Fruit fly (Drosophila melanogaster) whole organism, embryonic: ENCODE measurements around the gene Hpr1.

ENCODE experiments used
- B-H1 ChIP-seq: fragments of 200-800 bp; sonication (Bioruptor generic); IDR thresholded peaks from 3 replicates; pipeline ENCODE4 v1.3.6; 2022; ENCODE audit warnings: missing biosample characterization, missing genetic modification characterization
- Blimp-1 ChIP-seq: fragments of 200-800 bp; sonication (Bioruptor generic); optimal IDR thresholded peaks from 3 replicates; lab custom pipeline; 2018; ENCODE audit warnings: missing biosample characterization, missing genetic modification characterization, mild to moderate bottlenecking, moderate library complexity, missing genetic modification reagents
- BtbVII ChIP-seq: fragments of 200-800 bp; sonication (Bioruptor generic); optimal IDR thresholded peaks from 3 replicates; lab custom pipeline; 2017; ENCODE audit warnings: missing biosample characterization, mild to moderate bottlenecking, missing genetic modification characterization
- CG10366 ChIP-seq: fragments of 200-800 bp; sonication (Bioruptor generic); IDR thresholded peaks from 2 replicates; pipeline ENCODE4 v1.3.6; 2022; ENCODE audit warnings: missing biosample characterization, missing genetic modification characterization
- CG11696 ChIP-seq: fragments of 200-800 bp; sonication (Bioruptor generic); IDR thresholded peaks from 2 replicates; pipeline ENCODE4 v1.3.6; 2022; ENCODE audit warnings: missing biosample characterization, missing genetic modification characterization
- CG12219 ChIP-seq: fragments of 200-800 bp; sonication (Bioruptor generic); optimal IDR thresholded peaks from 3 replicates; lab custom pipeline; 2018; ENCODE audit warnings: missing biosample characterization, mild to moderate bottlenecking, missing genetic modification characterization
- CG12769 ChIP-seq: fragments of 200-800 bp; sonication (Bioruptor generic); optimal IDR thresholded peaks from 2 replicates; lab custom pipeline; 2019; ENCODE audit warnings: missing biosample characterization, mild to moderate bottlenecking, missing genetic modification characterization, moderate library complexity
- CG14860 ChIP-seq: fragments of 200-800 bp; sonication (Bioruptor generic); IDR thresholded peaks from 3 replicates; pipeline ENCODE4 v1.3.6; 2022; ENCODE audit warnings: missing biosample characterization, missing genetic modification characterization; ENCODE audit not compliant: partially characterized antibody
- CG16863 ChIP-seq: fragments of 200-800 bp; sonication (Bioruptor generic); optimal IDR thresholded peaks from 3 replicates; lab custom pipeline; 2016; ENCODE audit warnings: missing biosample characterization, missing genetic modification characterization
- CG18011 ChIP-seq: fragments of 200-800 bp; sonication (Bioruptor generic); optimal IDR thresholded peaks from 2 replicates; lab custom pipeline; 2017; ENCODE audit warnings: missing biosample characterization, missing genetic modification characterization, mild to moderate bottlenecking, moderate library complexity, missing genotype
- CG2712 ChIP-seq: fragments of 200-800 bp; optimal IDR thresholded peaks from 3 replicates; lab custom pipeline; 2019; ENCODE audit warnings: missing biosample characterization, mild to moderate bottlenecking, missing genetic modification characterization, moderate library complexity
- CG4617 ChIP-seq: fragments of 200-800 bp; sonication (Bioruptor generic); optimal IDR thresholded peaks from 3 replicates; lab custom pipeline; 2016; ENCODE audit warnings: missing biosample characterization, missing genetic modification characterization, borderline replicate concordance
- CG6654 ChIP-seq: fragments of 200-800 bp; sonication (Bioruptor generic); optimal IDR thresholded peaks from 2 replicates; lab custom pipeline; 2017; ENCODE audit warnings: missing biosample characterization, mild to moderate bottlenecking, missing genetic modification characterization
- CG7928 ChIP-seq: fragments of 200-800 bp; sonication (Bioruptor generic); optimal IDR thresholded peaks from 2 replicates; lab custom pipeline; 2017; ENCODE audit warnings: missing biosample characterization, mild to moderate bottlenecking, missing genetic modification characterization
- CG7963 ChIP-seq: fragments of 200-800 bp; sonication (Bioruptor generic); IDR thresholded peaks from 3 replicates; pipeline ENCODE4 v1.3.6; 2022; ENCODE audit warnings: missing biosample characterization, missing genetic modification characterization; ENCODE audit not compliant: partially characterized antibody
- CG8924 ChIP-seq: fragments of 200-800 bp; optimal IDR thresholded peaks from 3 replicates; lab custom pipeline; 2019; ENCODE audit warnings: missing biosample characterization, mild to moderate bottlenecking, missing genetic modification characterization, moderate library complexity
- CG9215 ChIP-seq: fragments of 200-800 bp; sonication (Bioruptor generic); IDR thresholded peaks from 2 replicates; pipeline ENCODE4 v1.3.6; 2022; ENCODE audit warnings: missing biosample characterization, missing genetic modification characterization
- CG9437 ChIP-seq: fragments of 200-800 bp; sonication (Bioruptor generic); optimal IDR thresholded peaks from 2 replicates; lab custom pipeline; 2018; ENCODE audit warnings: missing biosample characterization, mild to moderate bottlenecking, missing genetic modification characterization
- CG9609 ChIP-seq: fragments of 200-800 bp; sonication (Bioruptor generic); optimal IDR thresholded peaks from 3 replicates; lab custom pipeline; 2016; ENCODE audit warnings: missing biosample characterization, missing genetic modification characterization
- CG9727 ChIP-seq: fragments of 200-800 bp; sonication (Bioruptor generic); optimal IDR thresholded peaks from 3 replicates; lab custom pipeline; 2017; ENCODE audit warnings: missing biosample characterization, mild to moderate bottlenecking, missing genetic modification characterization
- CTCF ChIP-seq: fragments of 200-800 bp; sonication (Bioruptor generic); optimal IDR thresholded peaks from 2 replicates; lab custom pipeline; 2017; ENCODE audit warnings: missing biosample characterization, mild to moderate bottlenecking, missing genetic modification characterization, moderate library complexity
- Dek ChIP-seq: fragments of 200-800 bp; sonication (Bioruptor generic); optimal IDR thresholded peaks from 3 replicates; lab custom pipeline; 2019; ENCODE audit warnings: missing biosample characterization, mild to moderate bottlenecking, missing genetic modification characterization, moderate library complexity
- Doc3 ChIP-seq: fragments of 200-800 bp; sonication (Bioruptor generic); IDR thresholded peaks from 3 replicates; pipeline ENCODE4 v1.3.6; 2022; ENCODE audit warnings: missing biosample characterization, missing genetic modification characterization; ENCODE audit not compliant: partially characterized antibody
- H15 ChIP-seq: fragments of 200-800 bp; sonication (Bioruptor generic); IDR thresholded peaks from 3 replicates; pipeline ENCODE4 v1.3.6; 2022; ENCODE audit warnings: missing biosample characterization, missing genetic modification characterization
- HLHmδ ChIP-seq: fragments of 200-800 bp; sonication (Bioruptor generic); optimal IDR thresholded peaks from 2 replicates; lab custom pipeline; 2018; ENCODE audit warnings: missing biosample characterization, mild to moderate bottlenecking, missing genetic modification characterization, moderate library complexity
- Hey ChIP-seq: fragments of 200-800 bp; sonication (Bioruptor generic); optimal IDR thresholded peaks from 3 replicates; lab custom pipeline; 2018; ENCODE audit warnings: missing biosample characterization, mild to moderate bottlenecking, missing genetic modification characterization
- Neu2 ChIP-seq: fragments of 200-800 bp; sonication (Bioruptor generic); optimal IDR thresholded peaks from 3 replicates; lab custom pipeline; 2016; ENCODE audit warnings: missing biosample characterization, missing genetic modification characterization, borderline replicate concordance
- Poxn ChIP-seq: fragments of 200-800 bp; sonication (Bioruptor generic); IDR thresholded peaks from 2 replicates; pipeline ENCODE4 v1.3.6; 2022; ENCODE audit warnings: missing biosample characterization, missing genetic modification characterization
- Side ChIP-seq: fragments of 200-800 bp; sonication (Bioruptor generic); optimal IDR thresholded peaks from 2 replicates; lab custom pipeline; 2016; ENCODE audit warnings: missing biosample characterization, missing genetic modification characterization
- Tbp ChIP-seq: fragments of >200 bp; optimal IDR thresholded peaks from 2 replicates; lab custom pipeline; 2018; ENCODE audit warnings: missing biosample characterization, missing genetic modification characterization
- Usf ChIP-seq: fragments of 200-800 bp; sonication (Bioruptor generic); optimal IDR thresholded peaks from 2 replicates; lab custom pipeline; 2017; ENCODE audit warnings: missing genotype, missing biosample characterization, missing genetic modification characterization
- abd-A ChIP-seq: fragments of 200-800 bp; sonication (Bioruptor generic); optimal IDR thresholded peaks from 3 replicates; lab custom pipeline; 2019; ENCODE audit warnings: missing biosample characterization, mild to moderate bottlenecking, missing genetic modification characterization, moderate library complexity
- bsh ChIP-seq, 2 experiments: fragments of 200-800 bp; sonication (Bioruptor generic); optimal IDR thresholded peaks; 2 replicates each; lab custom pipeline; 2017 to 2018; ENCODE audit warnings: mild to moderate bottlenecking in 2 of 2, missing biosample characterization in 2 of 2, missing genetic modification characterization in 2 of 2, moderate library complexity in 1 of 2
- cad ChIP-seq: fragments of >200 bp; optimal IDR thresholded peaks from 2 replicates; lab custom pipeline; 2017; ENCODE audit warnings: missing biosample characterization, missing genetic modification characterization
- da ChIP-seq: fragments of 200-800 bp; sonication (Bioruptor generic); optimal IDR thresholded peaks from 2 replicates; lab custom pipeline; 2016; ENCODE audit warnings: missing biosample characterization, missing genetic modification characterization
- dm ChIP-seq: fragments of 200-800 bp; sonication (Bioruptor generic); optimal IDR thresholded peaks from 3 replicates; lab custom pipeline; 2016; ENCODE audit warnings: missing biosample characterization, missing genetic modification characterization
- en ChIP-seq: fragments of 200-800 bp; sonication (Bioruptor generic); optimal IDR thresholded peaks from 2 replicates; lab custom pipeline; 2016; ENCODE audit warnings: missing biosample characterization, missing genetic modification characterization
- fd102C ChIP-seq: fragments of 200-800 bp; sonication (Bioruptor generic); optimal IDR thresholded peaks from 2 replicates; lab custom pipeline; 2018; ENCODE audit warnings: missing biosample characterization, mild to moderate bottlenecking, missing genetic modification characterization, moderate library complexity
- gcm ChIP-seq: fragments of 200-800 bp; sonication (Bioruptor generic); optimal IDR thresholded peaks from 2 replicates; lab custom pipeline; 2019; ENCODE audit warnings: missing biosample characterization, mild to moderate bottlenecking, missing genetic modification characterization, moderate library complexity
- gem ChIP-seq: fragments of 200-800 bp; sonication (Bioruptor generic); optimal IDR thresholded peaks from 2 replicates; lab custom pipeline; 2019; ENCODE audit warnings: missing biosample characterization, mild to moderate bottlenecking, missing genetic modification characterization, moderate library complexity
- ind ChIP-seq: fragments of 200-800 bp; sonication (Bioruptor generic); optimal IDR thresholded peaks from 3 replicates; lab custom pipeline; 2016; ENCODE audit warnings: missing biosample characterization, missing genetic modification characterization
- ken ChIP-seq: fragments of 200-800 bp; sonication (Bioruptor generic); IDR thresholded peaks from 3 replicates; pipeline ENCODE4 v1.3.6; 2022; ENCODE audit warnings: missing biosample characterization, missing genetic modification characterization
- luna ChIP-seq: fragments of 200-800 bp; sonication (Bioruptor generic); optimal IDR thresholded peaks from 2 replicates; lab custom pipeline; 2016; ENCODE audit warnings: missing biosample characterization, missing genetic modification characterization
- pita ChIP-seq: fragments of 200-800 bp; sonication (Bioruptor generic); optimal IDR thresholded peaks from 2 replicates; lab custom pipeline; 2017; ENCODE audit warnings: missing biosample characterization, mild to moderate bottlenecking, missing genetic modification characterization
- schlank ChIP-seq: fragments of 200-800 bp; sonication (Bioruptor generic); optimal IDR thresholded peaks from 2 replicates; lab custom pipeline; 2018; ENCODE audit warnings: missing biosample characterization, mild to moderate bottlenecking, missing genetic modification characterization
- sisA ChIP-seq: fragments of 200-800 bp; sonication (Bioruptor generic); IDR thresholded peaks from 2 replicates; pipeline ENCODE4 v1.3.6; 2022; ENCODE audit warnings: missing biosample characterization, missing genetic modification characterization
- sqz ChIP-seq: fragments of 200-800 bp; sonication (Bioruptor generic); optimal IDR thresholded peaks from 3 replicates; lab custom pipeline; 2018; ENCODE audit warnings: missing biosample characterization, mild to moderate bottlenecking, missing genetic modification characterization
- sug ChIP-seq: fragments of 200-800 bp; optimal IDR thresholded peaks from 2 replicates; lab custom pipeline; 2019; ENCODE audit warnings: missing biosample characterization, mild to moderate bottlenecking, missing genetic modification characterization, moderate library complexity
- tin ChIP-seq: fragments of 200-800 bp; sonication (Bioruptor generic); optimal IDR thresholded peaks from 3 replicates; lab custom pipeline; 2016; ENCODE audit warnings: missing biosample characterization, missing genetic modification characterization
- zen2 ChIP-seq: fragments of 200-800 bp; sonication (Bioruptor generic); IDR thresholded peaks from 3 replicates; pipeline ENCODE4 v1.3.6; 2022; ENCODE audit warnings: missing biosample characterization, missing genetic modification characterization; ENCODE audit not compliant: partially characterized antibody

Gene Hpr1

dm6 chr3R:5861218-5861902 lies 40.1 kb upstream of the Hpr1 start (continued):
- TF ChIP-seq CG7928, result peak; percentile 23
- TF ChIP-seq H15 (GFP tag; lab: Robert Waterston, UW), result no peak
- TF ChIP-seq pita (GFP tag; lab: Kevin White, UChicago), result no peak
- TF ChIP-seq en (GFP tag; lab: Kevin White, UChicago), result no peak
- TF ChIP-seq Side (GFP tag; lab: Kevin White, UChicago), result no peak
- peak; percentile 89 for TF ChIP-seq CG9437 (GFP tag; lab: Kevin White, UChicago)
- no peak for TF ChIP-seq bsh (GFP tag; optimal IDR thresholded peaks at IDR 0.05; lab: Kevin White, UChicago)
- no peak for TF ChIP-seq Dek
- no peak for TF ChIP-seq sisA (GFP tag; lab: Robert Waterston, UW)
- no peak for TF ChIP-seq tin (GFP tag; lab: Kevin White, UChicago)
- TF ChIP-seq CG4617, result no peak
- TF ChIP-seq zen2, result no peak
- TF ChIP-seq Doc3, result no peak
- peak; percentile 48 for TF ChIP-seq gem (tag; lab: Kevin White, UChicago)
- no peak for TF ChIP-seq B-H1 (GFP tag; lab: Robert Waterston, UW)
- TF ChIP-seq CG9609 (GFP tag; lab: Kevin White, UChicago), result peak; percentile 1
- TF ChIP-seq luna (GFP tag; lab: Kevin White, UChicago), result no peak
- no peak for TF ChIP-seq dm (GFP tag; lab: Kevin White, UChicago)
- no peak for TF ChIP-seq da (GFP tag; lab: Kevin White, UChicago)
- TF ChIP-seq CG7963, result no peak
- TF ChIP-seq CG9727, result peak; percentile 56
- no peak for TF ChIP-seq CG12219
- TF ChIP-seq CG8924 (tag; lab: Kevin White, UChicago), result peak; percentile 36
- TF ChIP-seq cad, result no peak
- peak; percentile 36; the same call in 1 of the 2 replicates for TF ChIP-seq CG9215
- no peak for TF ChIP-seq CG18011 (GFP tag; lab: Kevin White, UChicago)
- TF ChIP-seq fd102C (GFP tag; lab: Kevin White, UChicago), result no peak
- no peak for TF ChIP-seq schlank (tag; lab: Kevin White, UChicago)
- no peak for TF ChIP-seq CG16863 (GFP tag; lab: Kevin White, UChicago)
- TF ChIP-seq CG6654 (GFP tag; lab: Kevin White, UChicago), result peak; percentile 25
- TF ChIP-seq CG12769 (tag; lab: Kevin White, UChicago), result no peak
- TF ChIP-seq Hey, result no peak
- TF ChIP-seq abd-A (tag; lab: Kevin White, UChicago), result no peak
- TF ChIP-seq CTCF (GFP tag; lab: Kevin White, UChicago), result no peak
- TF ChIP-seq ind, result peak; percentile 44
- TF ChIP-seq Usf (GFP tag; lab: Kevin White, UChicago), result peak; percentile 48
- TF ChIP-seq CG2712 (tag; lab: Kevin White, UChicago), result no peak
- peak; percentile 16 for TF ChIP-seq sug (tag; lab: Kevin White, UChicago)
- TF ChIP-seq HLHmδ (GFP tag; lab: Kevin White, UChicago), result no peak
- TF ChIP-seq Neu2 (GFP tag; lab: Kevin White, UChicago), result no peak
- peak; percentile 36 for TF ChIP-seq BtbVII (GFP tag; lab: Kevin White, UChicago)
- 0 out of 2 replicates have a peak, but pooled peaks have one; percentile 26 for TF ChIP-seq Poxn (GFP tag; lab: Robert Waterston, UW)
- TF ChIP-seq Blimp-1 (GFP tag; lab: Kevin White, UChicago), result no peak
- TF ChIP-seq gcm (GFP tag; lab: Kevin White, UChicago), result no peak
- TF ChIP-seq CG10366 (GFP tag; lab: Robert Waterston, UW), result no peak
- TF ChIP-seq CG14860 (GFP tag; lab: Robert Waterston, UW), result no peak
- TF ChIP-seq sqz (GFP tag; lab: Kevin White, UChicago), result no peak
- peak; percentile 31; the same call in 1 of the 2 replicates for TF ChIP-seq CG11696
- no peak for TF ChIP-seq ken (GFP tag; lab: Robert Waterston, UW)
- no peak for TF ChIP-seq Tbp (GFP tag; lab: Kevin White, UChicago)
